Worm (Caenorhabditis elegans) whole organism, early embryonic: ENCODE data around the gene lbp-9.

Experiments
- B0310.2 ChIP-seq: sonication (generic microtip); optimal IDR thresholded peaks from 2 replicates; lab custom pipeline; 2016; ENCODE audit warnings: mild to moderate bottlenecking, missing genetic modification characterization, missing compliant biosample characterization
- F13C5.2 ChIP-seq: sonication (generic microtip); optimal IDR thresholded peaks from 2 replicates; lab custom pipeline; 2017; ENCODE audit warnings: mild to moderate bottlenecking, missing genetic modification characterization, inconsistent platforms, missing compliant biosample characterization
- aly-1 ChIP-seq: sonication (generic microtip); optimal IDR thresholded peaks from 2 replicates; lab custom pipeline; 2016; ENCODE audit warnings: missing genetic modification characterization, missing compliant biosample characterization
- ama-1 ChIP-seq: fragments of 150-350 bp; optimal IDR thresholded peaks from 2 replicates; lab custom pipeline; 2014
- ceh-13 ChIP-seq: fragments of 200-800 bp; sonication (Bioruptor generic); optimal IDR thresholded peaks from 2 replicates; lab custom pipeline; 2018; ENCODE audit warnings: mild to moderate bottlenecking, missing genetic modification characterization, missing compliant biosample characterization
- ceh-36 ChIP-seq: sonication (generic microtip); optimal IDR thresholded peaks from 2 replicates; lab custom pipeline; 2016; ENCODE audit warnings: missing genetic modification characterization, inconsistent platforms, missing compliant biosample characterization
- ets-7 ChIP-seq: sonication (generic microtip); optimal IDR thresholded peaks from 2 replicates; lab custom pipeline; 2016; ENCODE audit warnings: missing genotype, missing genetic modification characterization, missing compliant biosample characterization
- flt-1 ChIP-seq: fragments of 200-800 bp; sonication (Bioruptor generic); IDR thresholded peaks from 2 replicates; pipeline ENCODE4 v1.3.6; 2022; ENCODE audit warnings: missing genetic modification characterization, missing compliant biosample characterization
- hmbx-1 ChIP-seq: sonication (generic microtip); optimal IDR thresholded peaks from 2 replicates; lab custom pipeline; 2016; ENCODE audit warnings: mild to moderate bottlenecking, missing genetic modification characterization, missing compliant biosample characterization
- hmg-4 ChIP-seq: fragments of 200-800 bp; sonication (Bioruptor generic); optimal IDR thresholded peaks from 2 replicates; lab custom pipeline; 2018; ENCODE audit warnings: mild to moderate bottlenecking, missing genetic modification characterization, missing compliant biosample characterization
- hnd-1 ChIP-seq: sonication (generic microtip); optimal IDR thresholded peaks from 2 replicates; lab custom pipeline; 2016; ENCODE audit warnings: missing genetic modification characterization, missing compliant biosample characterization
- pes-1 ChIP-seq: fragments of 200-800 bp; sonication (Bioruptor generic); IDR thresholded peaks from 2 replicates; pipeline ENCODE4 v1.3.6; 2022; ENCODE audit warnings: missing genetic modification reagents, missing genetic modification characterization, missing compliant biosample characterization
- scrt-1 ChIP-seq: fragments of 200-800 bp; sonication (Bioruptor generic); IDR thresholded peaks from 2 replicates; pipeline ENCODE4 v1.3.6; 2022; ENCODE audit warnings: missing genetic modification characterization, missing compliant biosample characterization
- sea-1 ChIP-seq: fragments of 200-800 bp; sonication (Bioruptor generic); conservative IDR thresholded peaks from 2 replicates; pipeline ENCODE4 v1.3.6; 2022; ENCODE audit warnings: missing genetic modification characterization, missing compliant biosample characterization
- tbx-11 ChIP-seq: fragments of 200-800 bp; sonication (Bioruptor generic); IDR thresholded peaks from 2 replicates; pipeline ENCODE4 v1.3.6; 2022; ENCODE audit warnings: missing genetic modification characterization, missing compliant biosample characterization
- tbx-37 ChIP-seq: fragments of 200-800 bp; sonication (Bioruptor generic); conservative IDR thresholded peaks from 2 replicates; pipeline ENCODE4 v1.3.6; 2022; ENCODE audit warnings: missing genetic modification reagents, missing genetic modification characterization, missing compliant biosample characterization
- tra-4 ChIP-seq: sonication (generic microtip); optimal IDR thresholded peaks from 2 replicates; lab custom pipeline; 2017; ENCODE audit warnings: missing genetic modification characterization, missing compliant biosample characterization

lbp-9 gene

DNA sequence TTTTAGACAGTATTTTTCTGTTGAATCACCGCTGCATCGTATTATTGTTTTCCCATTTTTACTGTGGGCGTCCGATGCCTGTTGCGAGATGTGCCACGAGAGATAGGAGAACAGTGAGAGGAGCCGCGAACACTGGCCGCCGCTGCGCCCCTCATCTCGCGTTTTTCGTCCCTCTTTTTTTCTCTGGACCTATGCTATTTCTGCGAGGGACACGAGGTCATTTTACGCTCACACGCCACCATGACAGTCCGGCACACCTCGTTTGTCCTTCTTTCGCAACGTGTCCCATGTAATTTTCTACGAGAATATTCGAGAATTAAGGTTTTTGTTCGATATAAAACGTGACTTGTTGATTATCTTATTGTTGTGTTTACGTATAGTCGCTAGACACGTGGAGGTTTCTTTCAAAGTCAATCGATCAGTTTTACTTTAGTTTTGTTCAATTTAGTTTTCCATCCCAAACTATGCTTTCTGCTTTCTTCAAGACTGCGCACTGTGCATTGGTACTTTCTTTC is at the start of gene lbp-9:
Gene lbp-9 (plus strand): TSS at position 465 of the 515 bp plus-strand sequence.
- TF ChIP-seq pes-1 (GFP tag; lab: Robert Waterston, UW), result no peak
- TF ChIP-seq tbx-37, result no peak
- TF ChIP-seq ceh-36 (tag; lab: Kevin White, UChicago), result no peak
- TF ChIP-seq hmg-4 (GFP tag; lab: Kevin White, UChicago), result no peak
- TF ChIP-seq hnd-1 (tag; lab: Kevin White, UChicago), result no peak
- TF ChIP-seq tbx-11 (GFP tag; lab: Robert Waterston, UW), result no peak
- TF ChIP-seq B0310.2, result no peak
- TF ChIP-seq ceh-13 (GFP tag; lab: Kevin White, UChicago), result no peak
- TF ChIP-seq aly-1 (tag; lab: Kevin White, UChicago), result no peak
- no peak for TF ChIP-seq ama-1
- no peak for TF ChIP-seq F13C5.2 (tag; lab: Kevin White, UChicago)
- no peak for TF ChIP-seq tra-4
- no peak for TF ChIP-seq flt-1 (GFP tag; lab: Robert Waterston, UW)
- TF ChIP-seq scrt-1 (GFP tag; lab: Robert Waterston, UW), result no peak
- no peak for TF ChIP-seq ets-7 (tag; lab: Kevin White, UChicago)

DNA sequence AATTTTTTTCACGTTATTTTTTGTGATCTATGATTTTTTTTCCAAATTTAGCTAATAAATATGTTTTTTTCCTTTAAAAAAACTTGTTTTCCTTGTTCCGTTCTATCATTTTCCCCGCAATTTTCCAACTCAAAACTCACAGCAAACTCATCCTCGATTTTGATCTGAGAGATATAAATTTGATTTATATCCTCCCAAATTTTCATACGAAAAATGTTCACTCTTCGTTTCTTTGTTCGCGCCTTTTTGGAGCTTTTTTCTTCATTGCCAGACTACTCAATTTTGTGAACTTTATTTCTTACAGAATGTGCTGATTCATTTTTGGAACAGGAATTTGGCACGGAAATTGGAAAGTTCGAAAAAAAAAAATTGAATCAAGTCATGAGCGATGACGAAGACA is 49.6 kb upstream of the lbp-9 start, which contains the start of gene F59A7.14:
Gene F59A7.14 (plus strand): TSS at position 301 of the 400 bp plus-strand sequence.
- TF ChIP-seq tbx-11 (GFP tag; lab: Robert Waterston, UW), result no peak
- no peak for TF ChIP-seq ets-7 (tag; lab: Kevin White, UChicago)
- no peak for TF ChIP-seq ceh-36 (tag; lab: Kevin White, UChicago)
- TF ChIP-seq hmbx-1 (tag; lab: Kevin White, UChicago), result no peak

DNA sequence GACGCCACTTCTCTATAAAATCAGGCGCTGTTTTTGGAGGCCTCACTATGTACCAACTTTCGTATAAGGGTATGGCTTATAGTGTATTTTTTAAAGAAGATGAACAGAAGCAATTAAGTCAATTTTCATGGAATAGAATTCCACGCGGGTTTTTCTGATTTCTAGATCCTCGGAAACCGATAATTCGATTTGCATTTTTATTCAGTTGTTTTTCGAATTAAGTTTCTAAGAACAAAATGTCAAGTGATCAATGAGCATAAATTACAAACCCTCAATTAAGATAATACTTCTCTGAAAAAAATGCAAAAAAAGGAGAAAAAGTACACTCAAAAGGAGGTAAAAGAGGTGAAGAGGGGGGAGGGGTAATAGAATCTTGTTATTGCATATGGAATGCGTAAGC is 47.0 kb upstream of the lbp-9 start:
- TF ChIP-seq F13C5.2 (tag; lab: Kevin White, UChicago), result no peak
- TF ChIP-seq scrt-1 (GFP tag; lab: Robert Waterston, UW), result no peak
- no peak for TF ChIP-seq aly-1 (tag; lab: Kevin White, UChicago)
- TF ChIP-seq hnd-1 (tag; lab: Kevin White, UChicago), result no peak
- no peak for TF ChIP-seq tbx-11 (GFP tag; lab: Robert Waterston, UW)
- no peak for TF ChIP-seq ets-7 (tag; lab: Kevin White, UChicago)

DNA sequence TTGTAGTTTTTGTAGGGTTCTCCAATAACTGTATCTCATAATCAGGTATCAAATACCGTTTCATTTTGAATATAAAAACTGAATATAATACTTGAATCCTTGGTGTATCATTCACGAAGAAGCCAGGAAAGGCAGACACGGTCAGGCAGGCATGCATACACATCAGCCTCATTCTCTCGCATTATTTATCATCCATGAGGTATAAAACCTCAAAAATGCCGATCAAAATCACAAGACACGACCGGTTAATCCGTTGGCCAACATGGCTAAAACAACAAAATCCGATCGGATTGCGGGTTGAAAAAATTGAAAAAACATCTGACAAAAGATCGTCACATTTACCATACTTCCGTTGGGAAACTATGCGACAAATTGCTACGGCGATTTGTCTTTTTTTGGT is 45.9 kb upstream of the lbp-9 start, which contains the start of gene F59A7.5:
Gene F59A7.5 (plus strand): TSS at position 301 of the 400 bp plus-strand sequence.
- TF ChIP-seq tra-4, result no peak
- no peak for TF ChIP-seq tbx-11 (GFP tag; lab: Robert Waterston, UW)
- no peak for TF ChIP-seq pes-1 (GFP tag; lab: Robert Waterston, UW)
- no peak for TF ChIP-seq aly-1 (tag; lab: Kevin White, UChicago)
- no peak for TF ChIP-seq ceh-13 (GFP tag; lab: Kevin White, UChicago)
- no peak for TF ChIP-seq tbx-37
- no peak for TF ChIP-seq hmg-4 (GFP tag; lab: Kevin White, UChicago)
- TF ChIP-seq B0310.2, result no peak
- TF ChIP-seq hmbx-1 (tag; lab: Kevin White, UChicago), result no peak
- TF ChIP-seq sea-1 (GFP tag; lab: Robert Waterston, UW), result no peak
- TF ChIP-seq F13C5.2 (tag; lab: Kevin White, UChicago), result no peak
- no peak for TF ChIP-seq scrt-1 (GFP tag; lab: Robert Waterston, UW)
- no peak for TF ChIP-seq flt-1 (GFP tag; lab: Robert Waterston, UW)

DNA sequence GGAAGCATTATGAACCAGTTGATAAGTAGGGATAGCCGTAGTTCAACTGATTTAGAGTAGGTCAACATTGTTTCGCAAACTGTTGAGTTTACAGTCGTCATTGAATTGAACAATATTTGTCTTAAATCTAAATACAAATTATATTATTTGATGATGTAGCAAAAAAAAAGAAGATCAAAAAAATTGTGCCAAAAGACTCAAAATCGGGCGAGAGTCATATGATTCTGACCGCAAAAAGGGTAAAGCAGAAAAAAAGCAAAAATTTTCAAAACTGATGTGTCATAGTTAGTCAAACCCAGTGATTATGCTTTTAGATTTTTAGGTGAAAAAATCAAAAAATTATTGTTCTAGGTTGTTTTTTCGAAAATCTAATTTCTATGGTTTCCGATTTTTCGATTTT is 40.5 kb upstream of the lbp-9 start, which contains the start of gene srab-13:
Gene srab-13 (minus strand): TSS at position 101 of the 400 bp plus-strand sequence.
- no peak for TF ChIP-seq F13C5.2 (tag; lab: Kevin White, UChicago)
- no peak for TF ChIP-seq sea-1 (GFP tag; lab: Robert Waterston, UW)
- TF ChIP-seq tbx-37, result no peak
- no peak for TF ChIP-seq hmbx-1 (tag; lab: Kevin White, UChicago)
- TF ChIP-seq ceh-36 (tag; lab: Kevin White, UChicago), result no peak
- no peak for TF ChIP-seq ceh-13 (GFP tag; lab: Kevin White, UChicago)
- TF ChIP-seq hnd-1 (tag; lab: Kevin White, UChicago), result no peak
- no peak for TF ChIP-seq tbx-11 (GFP tag; lab: Robert Waterston, UW)
- TF ChIP-seq aly-1 (tag; lab: Kevin White, UChicago), result no peak
- TF ChIP-seq ama-1, result no peak
- TF ChIP-seq B0310.2, result no peak
- no peak for TF ChIP-seq scrt-1 (GFP tag; lab: Robert Waterston, UW)
- TF ChIP-seq flt-1 (GFP tag; lab: Robert Waterston, UW), result no peak
- no peak for TF ChIP-seq pes-1 (GFP tag; lab: Robert Waterston, UW)
- no peak for TF ChIP-seq hmg-4 (GFP tag; lab: Kevin White, UChicago)
- TF ChIP-seq tra-4, result no peak
- TF ChIP-seq ets-7 (tag; lab: Kevin White, UChicago), result no peak

DNA sequence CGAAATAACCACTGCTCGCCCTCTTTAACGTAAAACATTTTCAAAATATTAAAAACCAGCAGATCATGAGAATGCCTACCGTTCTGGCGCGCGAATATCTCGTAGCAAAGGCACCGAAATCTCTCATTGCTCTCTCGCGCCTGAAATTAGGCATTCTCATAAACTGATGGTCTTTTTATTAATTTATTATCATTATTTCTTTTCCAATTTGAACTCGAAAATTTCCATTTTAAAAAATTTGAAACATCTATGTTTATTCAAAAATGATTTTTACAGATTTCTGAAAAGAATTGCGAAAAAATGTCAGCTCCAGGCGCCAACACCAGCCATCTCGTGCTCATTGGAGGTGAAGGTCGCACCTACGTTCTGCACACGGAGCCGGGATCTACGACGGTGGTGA is 38.4 kb upstream of the lbp-9 start, which contains the start of gene F59A7.12:
Gene F59A7.12 (plus strand): TSS at position 301 of the 400 bp plus-strand sequence.
- no peak for TF ChIP-seq tbx-37
- TF ChIP-seq hnd-1 (tag; lab: Kevin White, UChicago), result no peak
- no peak for TF ChIP-seq ama-1
- TF ChIP-seq ceh-36 (tag; lab: Kevin White, UChicago), result no peak
- TF ChIP-seq ets-7 (tag; lab: Kevin White, UChicago), result no peak
- TF ChIP-seq hmbx-1 (tag; lab: Kevin White, UChicago), result no peak
- no peak for TF ChIP-seq ceh-13 (GFP tag; lab: Kevin White, UChicago)
- TF ChIP-seq sea-1 (GFP tag; lab: Robert Waterston, UW), result no peak
- no peak for TF ChIP-seq pes-1 (GFP tag; lab: Robert Waterston, UW)
- no peak for TF ChIP-seq tra-4

DNA sequence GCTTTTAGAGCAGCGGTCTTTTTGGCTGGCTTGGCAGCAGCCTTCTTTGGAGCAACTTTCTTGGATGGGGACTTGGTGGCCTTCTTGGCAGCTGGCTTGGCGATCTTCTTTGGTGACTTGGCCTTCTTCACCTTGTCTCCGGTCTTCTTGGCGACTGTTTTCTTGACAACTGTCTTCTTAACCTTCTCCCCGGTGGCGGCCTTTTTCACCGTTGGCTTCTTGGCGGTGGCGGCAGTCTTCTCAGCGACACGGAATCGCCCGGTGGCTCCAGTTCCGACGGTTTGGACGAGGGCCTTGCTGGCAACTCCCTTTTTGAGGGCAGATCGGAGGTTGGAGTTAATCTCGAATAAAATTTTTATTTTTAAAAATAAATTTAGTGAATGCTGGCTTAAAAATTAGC is 37.6 kb upstream of the lbp-9 start:
- TF ChIP-seq hmg-4 (GFP tag; lab: Kevin White, UChicago) (no peak), ets-7 (tag; lab: Kevin White, UChicago) (no peak), scrt-1 (GFP tag; lab: Robert Waterston, UW) (no peak), ceh-13 (GFP tag; lab: Kevin White, UChicago) (no peak), aly-1 (tag; lab: Kevin White, UChicago) (no peak), sea-1 (GFP tag; lab: Robert Waterston, UW) (no peak), tra-4 (no peak), tbx-37 (no peak), hmbx-1 (tag; lab: Kevin White, UChicago) (no peak), ama-1 (no peak), flt-1 (GFP tag; lab: Robert Waterston, UW) (no peak), ceh-36 (tag; lab: Kevin White, UChicago) (no peak), F13C5.2 (tag; lab: Kevin White, UChicago) (no peak), B0310.2 (no peak), tbx-11 (GFP tag; lab: Robert Waterston, UW) (no peak), hnd-1 (tag; lab: Kevin White, UChicago) (no peak)
